Worm (Caenorhabditis elegans) whole organism, young adult: ENCODE results near the gene C56G2.4.

Source experiments
- ZK185.1 ChIP-seq: sonication (generic microtip); optimal IDR thresholded peaks from 2 replicates; lab custom pipeline; 2016; ENCODE audit warnings: mild to moderate bottlenecking, missing genetic modification characterization, missing compliant biosample characterization; ENCODE audit not compliant: poor library complexity, severe bottlenecking
- akir-1 ChIP-seq: fragments of 200-800 bp; sonication (Bioruptor generic); optimal IDR thresholded peaks from 2 replicates; lab custom pipeline; 2018; ENCODE audit warnings: mild to moderate bottlenecking, missing genetic modification characterization, moderate library complexity, missing compliant biosample characterization
- dpl-1 ChIP-seq: fragments of 150-350 bp; optimal IDR thresholded peaks from 2 replicates; lab custom pipeline; 2014; ENCODE audit warnings: missing biosample characterization, missing genetic modification reagents, missing genetic modification characterization
- tbp1 ChIP-seq: fragments of 200-800 bp; sonication (Bioruptor generic); optimal IDR thresholded peaks from 2 replicates; lab custom pipeline; 2018; ENCODE audit warnings: mild to moderate bottlenecking, missing genetic modification characterization, missing compliant biosample characterization
- unc-62 ChIP-seq: fragments of 150-350 bp; optimal IDR thresholded peaks from 2 replicates; lab custom pipeline; 2014; ENCODE audit warnings: missing biosample characterization, missing genetic modification reagents, missing genetic modification characterization
- ztf-6 ChIP-seq: fragments of 200-800 bp; sonication (Bioruptor generic); IDR thresholded peaks from 2 replicates; pipeline ENCODE4 v1.3.6; 2022; ENCODE audit warnings: missing genetic modification reagents, missing genetic modification characterization, missing compliant biosample characterization

DNA sequence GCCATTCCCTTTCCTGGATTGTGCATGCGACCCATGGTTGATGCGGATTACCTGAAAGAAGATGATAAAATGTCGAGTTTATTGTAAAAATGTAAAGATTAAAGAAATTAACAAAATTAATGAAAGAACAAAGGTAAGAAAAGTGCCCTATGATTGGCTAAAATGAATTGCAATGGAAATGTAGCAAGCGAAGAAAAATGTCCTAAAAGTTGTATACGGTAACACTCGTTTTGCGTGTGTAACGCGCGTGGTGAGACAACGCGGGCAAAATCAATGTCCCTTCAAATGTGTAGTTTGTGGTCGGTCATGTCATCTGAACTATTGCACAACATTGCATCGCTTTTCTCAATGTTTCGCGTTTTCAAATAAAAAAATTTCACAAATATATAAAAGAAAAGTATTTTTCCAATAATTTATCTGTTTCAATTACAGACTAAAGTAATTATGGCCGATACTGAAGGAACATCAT lies 43.4 kb downstream of the C56G2.4 start, which contains the start of the genes rps-13 and nfx-1:
- peak; percentile 71 for TF ChIP-seq ZK185.1
- TF ChIP-seq unc-62 (GFP tag; lab: Kevin White, UChicago), result no peak
- TF ChIP-seq dpl-1 (GFP tag; lab: Kevin White, UChicago), result peak; percentile 32
- TF ChIP-seq tbp1, result peak; percentile 46
- no peak for TF ChIP-seq ztf-6 (GFP tag; lab: Robert Waterston, UW)
- no peak for TF ChIP-seq akir-1
